Worm (Caenorhabditis elegans) whole organism, mixed stage, embryonic: ENCODE data around the gene poml-1.

Source experiments
- ces-1 ChIP-seq: fragments of 150-350 bp; optimal IDR thresholded peaks from 2 replicates; lab custom pipeline; 2014; ENCODE audit warnings: missing biosample characterization, missing genetic modification reagents, missing genetic modification characterization
- cnd-1 ChIP-seq: fragments of 200-800 bp; sonication (Bioruptor generic); optimal IDR thresholded peaks from 2 replicates; lab custom pipeline; 2018; ENCODE audit warnings: mild to moderate bottlenecking, missing genetic modification characterization, missing compliant biosample characterization
- elt-3 ChIP-seq: fragments of 150-350 bp; optimal IDR thresholded peaks from 2 replicates; lab custom pipeline; 2014; ENCODE audit warnings: missing biosample characterization, missing genetic modification characterization
- lin-13 ChIP-seq: fragments of 150-350 bp; optimal IDR thresholded peaks from 2 replicates; lab custom pipeline; 2014; ENCODE audit warnings: missing biosample characterization, missing genetic modification characterization
- nhr-12 ChIP-seq: fragments of 150-350 bp; optimal IDR thresholded peaks from 2 replicates; lab custom pipeline; 2014; ENCODE audit warnings: missing biosample characterization, missing genetic modification characterization
- nhr-76 ChIP-seq: sonication (generic microtip); optimal IDR thresholded peaks from 2 replicates; lab custom pipeline; 2017; ENCODE audit warnings: missing biosample characterization, missing genetic modification characterization
- sem-2 ChIP-seq: fragments of 200-800 bp; sonication (Bioruptor generic); optimal IDR thresholded peaks from 2 replicates; lab custom pipeline; 2018; ENCODE audit warnings: mild to moderate bottlenecking, missing genetic modification characterization, missing compliant biosample characterization
- snpc-4 ChIP-seq: fragments of 150-350 bp; optimal IDR thresholded peaks from 2 replicates; lab custom pipeline; 2014; ENCODE audit warnings: missing biosample characterization, missing genetic modification characterization
- unc-39 ChIP-seq: fragments of 150-350 bp; optimal IDR thresholded peaks from 2 replicates; lab custom pipeline; 2014; ENCODE audit warnings: missing biosample characterization, missing genetic modification characterization
- unc-62 ChIP-seq: fragments of 150-350 bp; optimal IDR thresholded peaks from 2 replicates; lab custom pipeline; 2014; ENCODE audit warnings: missing biosample characterization, missing genetic modification reagents, missing genetic modification characterization
- ztf-11 ChIP-seq: fragments of 150-350 bp; optimal IDR thresholded peaks from 2 replicates; lab custom pipeline; 2014; ENCODE audit warnings: missing biosample characterization, missing genetic modification characterization

ce11 chrX:13687655-13688054 lies 35.1 kb downstream of the poml-1 start, which contains the start of gene adm-2:
- TF ChIP-seq elt-3 (tag; lab: Kevin White, UChicago), result no peak
- no peak for TF ChIP-seq nhr-12 (tag; lab: Kevin White, UChicago)
- no peak for TF ChIP-seq ztf-11
- TF ChIP-seq sem-2 (GFP tag; lab: Kevin White, UChicago), result no peak
- TF ChIP-seq unc-62 (GFP tag; lab: Kevin White, UChicago), result no peak
- no peak for TF ChIP-seq snpc-4 (tag; lab: Kevin White, UChicago)
- no peak for TF ChIP-seq ces-1 (GFP tag; lab: Kevin White, UChicago)
- TF ChIP-seq lin-13, result no peak
- no peak for TF ChIP-seq nhr-76
- no peak for TF ChIP-seq cnd-1 (tag; lab: Kevin White, UChicago)
- no peak for TF ChIP-seq unc-39 (tag; lab: Kevin White, UChicago)
